Worm (Caenorhabditis elegans) whole organism, early embryonic: ENCODE data around the gene cyy-1.

Experiments used
- B0310.2 ChIP-seq: sonication (generic microtip); optimal IDR thresholded peaks from 2 replicates; lab custom pipeline; 2016; ENCODE audit warnings: mild to moderate bottlenecking, missing genetic modification characterization, missing compliant biosample characterization
- F13C5.2 ChIP-seq: sonication (generic microtip); optimal IDR thresholded peaks from 2 replicates; lab custom pipeline; 2017; ENCODE audit warnings: mild to moderate bottlenecking, missing genetic modification characterization, inconsistent platforms, missing compliant biosample characterization
- aly-1 ChIP-seq: sonication (generic microtip); optimal IDR thresholded peaks from 2 replicates; lab custom pipeline; 2016; ENCODE audit warnings: missing genetic modification characterization, missing compliant biosample characterization
- ama-1 ChIP-seq: fragments of 150-350 bp; optimal IDR thresholded peaks from 2 replicates; lab custom pipeline; 2014
- ceh-13 ChIP-seq: fragments of 200-800 bp; sonication (Bioruptor generic); optimal IDR thresholded peaks from 2 replicates; lab custom pipeline; 2018; ENCODE audit warnings: mild to moderate bottlenecking, missing genetic modification characterization, missing compliant biosample characterization
- ceh-36 ChIP-seq: sonication (generic microtip); optimal IDR thresholded peaks from 2 replicates; lab custom pipeline; 2016; ENCODE audit warnings: missing genetic modification characterization, inconsistent platforms, missing compliant biosample characterization
- ets-7 ChIP-seq: sonication (generic microtip); optimal IDR thresholded peaks from 2 replicates; lab custom pipeline; 2016; ENCODE audit warnings: missing genotype, missing genetic modification characterization, missing compliant biosample characterization
- flt-1 ChIP-seq: fragments of 200-800 bp; sonication (Bioruptor generic); IDR thresholded peaks from 2 replicates; pipeline ENCODE4 v1.3.6; 2022; ENCODE audit warnings: missing genetic modification characterization, missing compliant biosample characterization
- hmbx-1 ChIP-seq: sonication (generic microtip); optimal IDR thresholded peaks from 2 replicates; lab custom pipeline; 2016; ENCODE audit warnings: mild to moderate bottlenecking, missing genetic modification characterization, missing compliant biosample characterization
- hmg-4 ChIP-seq: fragments of 200-800 bp; sonication (Bioruptor generic); optimal IDR thresholded peaks from 2 replicates; lab custom pipeline; 2018; ENCODE audit warnings: mild to moderate bottlenecking, missing genetic modification characterization, missing compliant biosample characterization
- hnd-1 ChIP-seq: sonication (generic microtip); optimal IDR thresholded peaks from 2 replicates; lab custom pipeline; 2016; ENCODE audit warnings: missing genetic modification characterization, missing compliant biosample characterization
- pes-1 ChIP-seq: fragments of 200-800 bp; sonication (Bioruptor generic); IDR thresholded peaks from 2 replicates; pipeline ENCODE4 v1.3.6; 2022; ENCODE audit warnings: missing genetic modification reagents, missing genetic modification characterization, missing compliant biosample characterization
- scrt-1 ChIP-seq: fragments of 200-800 bp; sonication (Bioruptor generic); IDR thresholded peaks from 2 replicates; pipeline ENCODE4 v1.3.6; 2022; ENCODE audit warnings: missing genetic modification characterization, missing compliant biosample characterization
- sea-1 ChIP-seq: fragments of 200-800 bp; sonication (Bioruptor generic); conservative IDR thresholded peaks from 2 replicates; pipeline ENCODE4 v1.3.6; 2022; ENCODE audit warnings: missing genetic modification characterization, missing compliant biosample characterization
- tbx-11 ChIP-seq: fragments of 200-800 bp; sonication (Bioruptor generic); IDR thresholded peaks from 2 replicates; pipeline ENCODE4 v1.3.6; 2022; ENCODE audit warnings: missing genetic modification characterization, missing compliant biosample characterization
- tbx-37 ChIP-seq: fragments of 200-800 bp; sonication (Bioruptor generic); conservative IDR thresholded peaks from 2 replicates; pipeline ENCODE4 v1.3.6; 2022; ENCODE audit warnings: missing genetic modification reagents, missing genetic modification characterization, missing compliant biosample characterization
- tra-4 ChIP-seq: sonication (generic microtip); optimal IDR thresholded peaks from 2 replicates; lab custom pipeline; 2017; ENCODE audit warnings: missing genetic modification characterization, missing compliant biosample characterization

The cyy-1 gene

DNA sequence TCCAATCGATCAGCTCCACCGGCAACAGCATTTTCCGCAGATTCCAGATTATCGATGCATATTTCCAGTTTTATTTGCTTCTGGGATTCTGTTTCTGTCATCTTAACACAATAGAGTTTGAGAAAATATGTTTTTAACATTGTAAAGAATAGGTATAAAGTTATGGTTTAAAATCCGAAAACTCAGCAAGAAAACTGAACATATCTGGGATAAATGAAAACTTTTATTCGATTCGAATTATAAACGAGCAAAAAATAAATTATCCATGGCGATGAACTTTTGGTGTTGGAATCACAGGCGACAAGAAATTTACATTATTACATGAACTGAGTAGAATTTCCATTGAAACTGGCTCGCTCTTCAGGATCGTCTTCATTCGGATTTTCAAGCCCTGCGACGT, 2.2 kb upstream of the cyy-1 start, which contains the start of gene cutc-1:
Gene cutc-1 (minus strand): TSS at position 101 of the 400 bp plus-strand sequence.
- TF ChIP-seq F13C5.2 (no peak), ceh-13 (GFP tag; lab: Kevin White, UChicago) (no peak), hmbx-1 (tag; lab: Kevin White, UChicago) (no peak), hnd-1 (tag; lab: Kevin White, UChicago) (no peak), sea-1 (GFP tag; lab: Robert Waterston, UW) (no peak), tbx-37 (GFP tag; lab: Robert Waterston, UW) (no peak), pes-1 (no peak), ets-7 (tag; lab: Kevin White, UChicago) (no peak), ceh-36 (tag; lab: Kevin White, UChicago) (no peak), scrt-1 (no peak), hmg-4 (no peak)

- no peak for TF ChIP-seq ets-7 (tag; lab: Kevin White, UChicago)
- TF ChIP-seq hmbx-1 (tag; lab: Kevin White, UChicago): no peak
- TF ChIP-seq flt-1 (GFP tag; lab: Robert Waterston, UW): no peak
- no peak for TF ChIP-seq scrt-1
- TF ChIP-seq ceh-13 (GFP tag; lab: Kevin White, UChicago): no peak
- no peak for TF ChIP-seq ama-1
- TF ChIP-seq aly-1 (tag; lab: Kevin White, UChicago): no peak
- TF ChIP-seq ceh-36 (tag; lab: Kevin White, UChicago): no peak
- TF ChIP-seq B0310.2 (tag; lab: Kevin White, UChicago): no peak
- TF ChIP-seq tra-4 (tag; lab: Kevin White, UChicago): no peak
- TF ChIP-seq sea-1 (GFP tag; lab: Robert Waterston, UW): no peak
- no peak for TF ChIP-seq hmg-4
- TF ChIP-seq hnd-1 (tag; lab: Kevin White, UChicago): no peak
- no peak for TF ChIP-seq pes-1
- no peak for TF ChIP-seq tbx-11 (GFP tag; lab: Robert Waterston, UW)
- no peak for TF ChIP-seq tbx-37 (GFP tag; lab: Robert Waterston, UW)
- no peak for TF ChIP-seq F13C5.2
Measured at ce11 chrIII:8409166-8409565, 3.5 kb downstream of the cyy-1 start, which contains the start of gene ZK353.9. ZK353.9 (plus strand) TSS chrIII:8409496.

DNA sequence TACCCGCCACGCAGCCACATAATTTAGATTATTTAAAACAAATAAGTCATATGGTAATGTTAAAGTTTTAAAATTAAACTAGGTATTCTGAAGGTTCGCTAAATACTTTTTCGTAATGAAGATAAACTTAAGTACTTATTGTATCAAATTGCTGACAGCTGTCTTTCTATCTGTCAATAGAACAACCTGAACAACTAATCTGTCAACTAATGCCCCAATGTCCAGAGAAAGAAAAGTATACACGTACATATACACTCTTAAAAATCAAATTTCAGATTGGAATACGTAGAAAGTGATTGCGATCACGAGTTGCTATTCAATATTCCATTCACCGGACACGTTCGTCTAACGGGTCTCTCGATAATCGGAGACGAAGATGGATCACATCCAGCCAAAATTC, 5.1 kb downstream of the cyy-1 start:
- TF ChIP-seq tbx-11 (GFP tag; lab: Robert Waterston, UW) (no peak), scrt-1 (no peak), ama-1 (no peak), aly-1 (tag; lab: Kevin White, UChicago) (no peak), hmbx-1 (tag; lab: Kevin White, UChicago) (no peak), ceh-36 (tag; lab: Kevin White, UChicago) (no peak)

DNA sequence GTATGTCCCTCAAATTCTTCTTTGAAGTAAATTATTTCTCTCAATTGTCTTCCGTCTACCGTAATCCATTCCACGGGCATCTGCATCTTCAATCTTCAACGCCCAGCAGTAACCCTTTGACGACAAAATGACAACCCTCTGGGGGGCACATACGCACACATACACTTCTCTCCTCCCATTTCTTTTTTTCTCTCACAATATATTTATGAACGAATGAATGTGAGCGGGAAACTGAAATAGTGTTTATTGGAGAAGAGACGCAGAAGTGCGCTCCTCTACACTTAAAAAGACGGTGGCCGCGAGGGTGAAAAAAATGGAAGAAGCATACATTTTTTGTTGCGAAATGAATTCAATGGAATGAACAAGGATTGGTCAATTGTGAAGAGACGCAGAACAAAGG, 6.3 kb downstream of the cyy-1 start:
- TF ChIP-seq F13C5.2 (peak; percentile 13), hmg-4 (peak; percentile 45), pes-1 (0 out of 2 replicates have a peak, but pooled peaks have one; percentile 43), aly-1 (tag; lab: Kevin White, UChicago) (no peak), scrt-1 (no peak), B0310.2 (tag; lab: Kevin White, UChicago) (no peak)

DNA sequence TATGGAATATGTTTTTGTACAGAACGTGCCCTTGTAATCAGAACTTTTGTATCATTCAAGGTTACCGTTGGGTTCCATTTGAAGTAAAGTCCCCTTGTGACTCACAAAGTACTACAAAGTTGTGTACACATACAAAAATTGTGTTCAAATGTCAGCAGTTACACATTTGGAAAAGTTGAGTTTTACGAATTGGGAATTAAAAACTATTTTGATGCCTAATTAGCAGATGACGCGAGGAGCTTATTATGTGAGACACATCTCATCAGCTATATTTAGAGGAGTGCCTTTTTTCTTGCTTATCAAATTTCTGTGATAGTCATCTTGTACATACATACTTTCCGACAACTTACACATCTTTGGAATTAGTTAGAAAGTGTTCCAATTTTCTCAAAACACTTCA, 7.8 kb downstream of the cyy-1 start:
- TF ChIP-seq hmg-4 (no peak), pes-1 (no peak), F13C5.2 (no peak), hmbx-1 (tag; lab: Kevin White, UChicago) (no peak), ets-7 (tag; lab: Kevin White, UChicago) (no peak), tbx-37 (GFP tag; lab: Robert Waterston, UW) (no peak), flt-1 (GFP tag; lab: Robert Waterston, UW) (no peak), hnd-1 (tag; lab: Kevin White, UChicago) (no peak), tbx-11 (GFP tag; lab: Robert Waterston, UW) (no peak), ceh-13 (GFP tag; lab: Kevin White, UChicago) (no peak), B0310.2 (tag; lab: Kevin White, UChicago) (no peak), scrt-1 (no peak), tra-4 (tag; lab: Kevin White, UChicago) (no peak), ama-1 (no peak), ceh-36 (tag; lab: Kevin White, UChicago) (no peak)

DNA sequence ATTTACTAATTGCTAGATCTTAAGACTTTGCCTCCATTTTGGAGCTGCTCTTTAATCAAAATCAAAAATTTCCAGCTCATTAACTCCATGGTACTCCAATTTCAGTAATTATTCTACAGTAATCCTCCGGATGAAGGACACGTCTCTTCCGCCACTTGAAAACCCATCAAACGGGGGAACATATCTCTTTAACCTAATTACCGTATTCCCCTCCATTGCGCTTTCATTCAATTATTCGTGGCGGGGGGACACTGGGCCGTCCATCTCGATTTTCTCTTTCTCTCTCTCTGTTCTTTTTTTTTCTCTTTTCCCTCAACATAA, 11.2 kb downstream of the cyy-1 start:
- TF ChIP-seq hmbx-1 (tag; lab: Kevin White, UChicago): no peak
- no peak for TF ChIP-seq sea-1 (GFP tag; lab: Robert Waterston, UW)
- no peak for TF ChIP-seq aly-1 (tag; lab: Kevin White, UChicago)
- no peak for TF ChIP-seq tra-4 (tag; lab: Kevin White, UChicago)
- TF ChIP-seq scrt-1: no peak
- no peak for TF ChIP-seq tbx-37 (GFP tag; lab: Robert Waterston, UW)
- no peak for TF ChIP-seq hnd-1 (tag; lab: Kevin White, UChicago)
- TF ChIP-seq ceh-13 (GFP tag; lab: Kevin White, UChicago): no peak
- TF ChIP-seq flt-1 (GFP tag; lab: Robert Waterston, UW): no peak
- no peak for TF ChIP-seq hmg-4
- TF ChIP-seq tbx-11 (GFP tag; lab: Robert Waterston, UW): no peak
- no peak for TF ChIP-seq ceh-36 (tag; lab: Kevin White, UChicago)

ce11 chrIII:8417192-8417967, 11.7 kb downstream of the cyy-1 start:
- TF ChIP-seq ets-7 (tag; lab: Kevin White, UChicago): no peak
- TF ChIP-seq hmg-4: peak; percentile 47
- no peak for TF ChIP-seq ceh-13 (GFP tag; lab: Kevin White, UChicago)
- TF ChIP-seq flt-1 (GFP tag; lab: Robert Waterston, UW): 0 out of 2 replicates have a peak, but pooled peaks have one; percentile 2
- TF ChIP-seq aly-1 (tag; lab: Kevin White, UChicago): no peak
- TF ChIP-seq hmbx-1 (tag; lab: Kevin White, UChicago): no peak
- TF ChIP-seq tbx-11 (GFP tag; lab: Robert Waterston, UW): no peak
- TF ChIP-seq tra-4 (tag; lab: Kevin White, UChicago): no peak
- TF ChIP-seq F13C5.2: peak; percentile 15
- TF ChIP-seq ama-1: no peak
- TF ChIP-seq sea-1 (GFP tag; lab: Robert Waterston, UW): no peak
- TF ChIP-seq tbx-37 (GFP tag; lab: Robert Waterston, UW): no peak
- no peak for TF ChIP-seq scrt-1
- peak; percentile 26 for TF ChIP-seq B0310.2 (tag; lab: Kevin White, UChicago)
